Worm (Caenorhabditis elegans) whole organism, L3 larva: ENCODE measurements around the gene cyp-33C1.

Source experiments
- R02D3.7 ChIP-seq: fragments of 150-350 bp; optimal IDR thresholded peaks from 2 replicates; lab custom pipeline; 2014; ENCODE audit warnings: missing biosample characterization, missing genetic modification characterization
- ZK546.5 ChIP-seq: sonication (generic microtip); optimal IDR thresholded peaks from 2 replicates; lab custom pipeline; 2017; ENCODE audit warnings: missing biosample characterization, missing genetic modification characterization
- aly-2 ChIP-seq: fragments of 150-350 bp; optimal IDR thresholded peaks from 2 replicates; lab custom pipeline; 2014; ENCODE audit warnings: missing biosample characterization, missing genetic modification characterization
- ama-1 ChIP-seq: fragments of 150-350 bp; optimal IDR thresholded peaks from 2 replicates; lab custom pipeline; 2018
- ceh-16 ChIP-seq: sonication (generic microtip); optimal IDR thresholded peaks from 2 replicates; lab custom pipeline; 2017; ENCODE audit warnings: missing biosample characterization, missing genetic modification characterization
- ceh-28 ChIP-seq: fragments of 150-350 bp; optimal IDR thresholded peaks from 2 replicates; lab custom pipeline; 2014; ENCODE audit warnings: missing biosample characterization, missing genetic modification reagents, missing genetic modification characterization
- ceh-9 ChIP-seq: sonication (generic microtip); optimal IDR thresholded peaks from 2 replicates; lab custom pipeline; 2018; ENCODE audit warnings: missing biosample characterization, missing genetic modification characterization
- daf-12 ChIP-seq: fragments of 150-350 bp; optimal IDR thresholded peaks from 2 replicates; lab custom pipeline; 2014; ENCODE audit warnings: missing biosample characterization, missing genetic modification reagents, missing genetic modification characterization
- egl-5 ChIP-seq: fragments of 150-350 bp; optimal IDR thresholded peaks from 2 replicates; lab custom pipeline; 2017; ENCODE audit warnings: missing biosample characterization, missing genetic modification reagents, missing genetic modification characterization, inconsistent platforms
- elt-2 ChIP-seq: sonication (generic microtip); optimal IDR thresholded peaks from 2 replicates; lab custom pipeline; 2016; ENCODE audit warnings: missing genetic modification reagents, mild to moderate bottlenecking, missing genetic modification characterization, missing compliant biosample characterization
- elt-3 ChIP-seq, 3 experiments: fragments of 150-350 bp in 1 of 3; sonication (generic microtip) in 2 of 3; optimal IDR thresholded peaks; 2 replicates in 2 of 3; 4 replicates in 1 of 3; lab custom pipeline; 2014 to 2017; ENCODE audit warnings: missing biosample characterization in 3 of 3, missing genetic modification characterization in 3 of 3
- eor-1 ChIP-seq, 2 experiments: fragments of 150-350 bp; optimal IDR thresholded peaks; 2 replicates each; lab custom pipeline; 2014 to 2018; ENCODE audit warnings: missing biosample characterization in 2 of 2, missing genetic modification characterization in 2 of 2
- fkh-2 ChIP-seq: fragments of 150-350 bp; optimal IDR thresholded peaks from 2 replicates; lab custom pipeline; 2014; ENCODE audit warnings: missing biosample characterization, missing genetic modification reagents, missing genetic modification characterization
- fos-1 ChIP-seq: fragments of 150-350 bp; optimal IDR thresholded peaks from 2 replicates; lab custom pipeline; 2014; ENCODE audit warnings: missing biosample characterization, missing genetic modification characterization
- hmg-11 ChIP-seq: sonication (generic microtip); optimal IDR thresholded peaks from 2 replicates; lab custom pipeline; 2016; ENCODE audit warnings: missing genetic modification characterization, missing compliant biosample characterization
- jun-1 ChIP-seq: fragments of 150-350 bp; optimal IDR thresholded peaks from 2 replicates; lab custom pipeline; 2014; ENCODE audit warnings: missing biosample characterization, missing genetic modification reagents, missing genetic modification characterization
- lin-15B ChIP-seq: fragments of 150-350 bp; optimal IDR thresholded peaks from 2 replicates; lab custom pipeline; 2014; ENCODE audit warnings: missing biosample characterization, missing genetic modification characterization
- lin-39 ChIP-seq: fragments of 150-350 bp; optimal IDR thresholded peaks from 2 replicates; lab custom pipeline; 2018; ENCODE audit warnings: missing biosample characterization, missing genetic modification reagents, missing genetic modification characterization
- mml-1 ChIP-seq: fragments of 150-350 bp; sonication (generic microtip); optimal IDR thresholded peaks from 3 replicates; lab custom pipeline; 2014; ENCODE audit warnings: missing biosample characterization, missing genetic modification characterization
- nfya-1 ChIP-seq: sonication (generic microtip); optimal IDR thresholded peaks from 2 replicates; lab custom pipeline; 2017; ENCODE audit warnings: missing genetic modification characterization, mild to moderate bottlenecking, missing compliant biosample characterization, antibody characterized with exemption, moderate library complexity; ENCODE audit not compliant: insufficient read depth
- nhr-12 ChIP-seq: fragments of 150-350 bp; optimal IDR thresholded peaks from 2 replicates; lab custom pipeline; 2014; ENCODE audit warnings: missing biosample characterization, missing genetic modification characterization
- nhr-25 ChIP-seq: sonication (generic microtip); optimal IDR thresholded peaks from 2 replicates; lab custom pipeline; 2017; ENCODE audit warnings: missing biosample characterization, missing genetic modification characterization
- nhr-43 ChIP-seq: sonication (generic microtip); optimal IDR thresholded peaks from 2 replicates; lab custom pipeline; 2016; ENCODE audit warnings: mild to moderate bottlenecking, missing genetic modification characterization, missing compliant biosample characterization; ENCODE audit not compliant: poor library complexity, severe bottlenecking
- nhr-67 ChIP-seq: fragments of 150-350 bp; optimal IDR thresholded peaks from 2 replicates; lab custom pipeline; 2014; ENCODE audit warnings: missing biosample characterization, missing genetic modification characterization
- nhr-76 ChIP-seq: fragments of 150-350 bp; sonication (generic microtip); optimal IDR thresholded peaks from 5 replicates; lab custom pipeline; 2014; ENCODE audit warnings: missing biosample characterization, missing genetic modification characterization
- nhr-77 ChIP-seq: fragments of 150-350 bp; optimal IDR thresholded peaks from 2 replicates; lab custom pipeline; 2014; ENCODE audit warnings: missing biosample characterization, missing genetic modification characterization
- pha-4 ChIP-seq: fragments of 150-350 bp; optimal IDR thresholded peaks from 2 replicates; lab custom pipeline; 2014; ENCODE audit warnings: missing biosample characterization, missing genetic modification reagents, missing genetic modification characterization
- pqm-1 ChIP-seq: fragments of 150-350 bp; optimal IDR thresholded peaks from 2 replicates; lab custom pipeline; 2017; ENCODE audit warnings: missing biosample characterization, missing genetic modification characterization, inconsistent platforms
- sea-2 ChIP-seq: fragments of 150-350 bp; sonication (generic microtip); optimal IDR thresholded peaks from 4 replicates; lab custom pipeline; 2014; ENCODE audit warnings: missing biosample characterization, missing genetic modification reagents, missing genetic modification characterization
- skn-1 ChIP-seq: fragments of 150-350 bp; optimal IDR thresholded peaks from 2 replicates; lab custom pipeline; 2014; ENCODE audit warnings: missing biosample characterization, missing genetic modification characterization
- snpc-4 ChIP-seq: fragments of 150-350 bp; optimal IDR thresholded peaks from 2 replicates; lab custom pipeline; 2014; ENCODE audit warnings: missing biosample characterization, missing genetic modification characterization
- tbx-2 ChIP-seq: sonication (generic microtip); optimal IDR thresholded peaks from 2 replicates; lab custom pipeline; 2016; ENCODE audit warnings: mild to moderate bottlenecking, missing genetic modification characterization, missing compliant biosample characterization
- unc-39 ChIP-seq: sonication (generic microtip); optimal IDR thresholded peaks from 4 replicates; lab custom pipeline; 2017; ENCODE audit warnings: missing biosample characterization, missing genetic modification characterization
- zag-1 ChIP-seq: fragments of 150-350 bp; optimal IDR thresholded peaks from 2 replicates; lab custom pipeline; 2014; ENCODE audit warnings: missing biosample characterization, missing genetic modification characterization
- ztf-11 ChIP-seq: fragments of 150-350 bp; optimal IDR thresholded peaks from 2 replicates; lab custom pipeline; 2014; ENCODE audit warnings: missing biosample characterization, missing genetic modification characterization
- ztf-4 ChIP-seq: fragments of 150-350 bp; optimal IDR thresholded peaks from 2 replicates; lab custom pipeline; 2014; ENCODE audit warnings: missing biosample characterization, missing genetic modification characterization

Gene cyp-33C1

ce11 chrV:2187864-2188345 lies 8.6 kb downstream of the cyp-33C1 start, which contains the start of gene Y5H2B.3:
Gene Y5H2B.3 (plus strand): TSS chrV:2188295.
- TF ChIP-seq R02D3.7 (tag; lab: Kevin White, UChicago) (no peak), nfya-1 (tag; lab: Kevin White, UChicago) (peak; percentile 68), ceh-16 (tag; lab: Kevin White, UChicago) (no peak)
- TF ChIP-seq, all 47 proteins: peak for 1

DNA sequence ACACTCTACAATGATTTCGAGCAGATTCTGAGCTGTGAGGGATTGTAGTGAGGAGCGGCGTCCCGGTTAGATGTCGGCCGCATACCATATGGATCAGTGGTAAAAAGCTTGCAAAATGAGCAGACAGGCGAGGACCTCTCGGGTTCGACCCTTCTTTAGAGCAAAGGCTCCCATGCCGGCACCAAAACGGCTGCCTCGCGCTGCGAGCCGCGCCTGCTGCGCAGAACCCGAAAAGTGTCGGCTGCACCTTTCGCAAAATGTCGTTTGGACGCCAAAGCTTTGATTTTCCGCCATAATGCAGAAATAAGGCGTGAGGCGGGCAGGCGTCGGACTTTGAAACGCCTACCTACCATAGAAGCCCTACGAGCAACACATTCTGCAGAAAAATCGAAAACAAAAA lies 11.1 kb downstream of the cyp-33C1 start:
- TF ChIP-seq pqm-1 (tag; lab: Kevin White, UChicago) (no peak), skn-1 (no peak), ama-1 (no peak), hmg-11 (no peak), unc-39 (tag; lab: Kevin White, UChicago) (no peak), fos-1 (tag; lab: Kevin White, UChicago) (no peak), ztf-11 (tag; lab: Kevin White, UChicago) (no peak), snpc-4 (tag; lab: Kevin White, UChicago) (no peak), nhr-43 (tag; lab: Kevin White, UChicago) (no peak), pha-4 (no peak), ceh-9 (tag; lab: Kevin White, UChicago) (no peak), nhr-77 (tag; lab: Kevin White, UChicago) (no peak), mml-1 (no peak)
- TF ChIP-seq, all 47 proteins: peak for 0

DNA sequence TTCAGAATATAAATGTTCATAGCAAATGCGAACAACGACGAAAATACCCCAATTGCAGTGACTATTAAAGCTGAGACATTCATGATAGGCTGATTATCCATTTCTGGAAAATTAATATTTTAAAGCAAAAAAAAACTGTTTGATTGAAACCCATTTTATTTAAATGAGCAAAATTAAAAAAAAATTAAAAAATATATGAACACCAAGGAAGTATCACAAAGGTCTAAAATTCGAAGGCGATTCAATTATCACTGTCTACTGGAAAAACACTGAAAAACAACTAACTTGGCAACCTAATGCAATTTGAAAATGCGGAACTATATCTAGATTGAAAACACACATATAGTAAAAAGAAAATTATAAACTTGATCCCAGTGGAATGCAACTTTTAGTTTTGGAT lies 11.8 kb downstream of the cyp-33C1 start, which contains the start of gene srbc-42:
srbc-42 (minus strand) TSS at position 101 of the 400 bp plus-strand sequence.
- no peak for TF ChIP-seq R02D3.7 (tag; lab: Kevin White, UChicago)

ce11 chrV:2192117-2192516 lies 12.8 kb downstream of the cyp-33C1 start, which contains the start of gene nhr-13:
Gene nhr-13 (plus strand): TSS chrV:2192485.
- TF ChIP-seq nhr-25 (no peak), elt-3 (tag; optimal IDR thresholded peaks at IDR 0.05; lab: Kevin White, UChicago) (no peak), sea-2 (no peak), ztf-4 (no peak), lin-39 (tag; lab: Kevin White, UChicago) (no peak), elt-2 (tag; lab: Kevin White, UChicago) (peak; percentile 42), ztf-11 (tag; lab: Kevin White, UChicago) (no peak), pha-4 (peak; percentile 9), nhr-67 (tag; lab: Kevin White, UChicago) (no peak), nhr-76 (tag; lab: Kevin White, UChicago) (no peak), ceh-16 (tag; lab: Kevin White, UChicago) (no peak), snpc-4 (tag; lab: Kevin White, UChicago) (no peak), eor-1 (tag; optimal IDR thresholded peaks at IDR 0.05; lab: Kevin White, UChicago) (no peak), nhr-77 (tag; lab: Kevin White, UChicago) (no peak), ceh-28 (tag; lab: Kevin White, UChicago) (no peak), hmg-11 (peak; percentile 30), mml-1 (no peak), pqm-1 (tag; lab: Kevin White, UChicago) (no peak), nhr-12 (tag; lab: Kevin White, UChicago) (no peak), ZK546.5 (no peak), zag-1 (tag; lab: Kevin White, UChicago) (no peak), ama-1 (no peak), nfya-1 (tag; lab: Kevin White, UChicago) (peak; percentile 4), skn-1 (peak; percentile 14), daf-12 (no peak)

DNA sequence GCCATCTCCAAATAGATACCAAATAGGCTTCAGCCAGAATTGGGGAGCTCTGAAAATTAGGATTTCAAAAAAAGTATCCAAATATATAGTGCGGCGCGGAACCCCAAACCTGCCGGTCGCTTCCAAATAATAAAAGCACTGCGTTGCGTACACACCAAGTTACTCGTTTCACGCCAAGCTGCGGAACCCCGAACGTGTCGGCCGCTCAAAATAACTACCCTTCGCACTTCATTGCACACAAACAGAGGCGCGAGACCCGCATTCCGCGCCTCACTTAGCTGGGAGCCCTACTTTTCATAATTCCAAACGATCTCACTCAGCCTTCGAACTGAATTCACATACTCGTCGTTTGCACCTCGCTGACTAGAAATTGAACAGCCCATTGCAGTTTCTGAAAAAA lies 20.3 kb downstream of the cyp-33C1 start:
- TF ChIP-seq R02D3.7 (tag; lab: Kevin White, UChicago) (no peak), egl-5 (tag; lab: Kevin White, UChicago) (no peak), lin-15B (tag; lab: Kevin White, UChicago) (no peak), jun-1 (tag; lab: Kevin White, UChicago) (no peak), mml-1 (no peak), fkh-2 (tag; lab: Kevin White, UChicago) (no peak), aly-2 (tag; lab: Kevin White, UChicago) (no peak), tbx-2 (no peak), daf-12 (no peak), nfya-1 (tag; lab: Kevin White, UChicago) (no peak), fos-1 (tag; lab: Kevin White, UChicago) (no peak)
